Fruit fly (Drosophila melanogaster) whole organism, wandering third instar larva: ENCODE results near the gene CG4133.

Experiments used
- Abd-B ChIP-seq: fragments of >200 bp; optimal IDR thresholded peaks from 2 replicates; lab custom pipeline; 2017; ENCODE audit warnings: missing biosample characterization, missing genetic modification characterization
- CG32264 ChIP-seq: fragments of 200-800 bp; sonication (Bioruptor generic); optimal IDR thresholded peaks from 2 replicates; lab custom pipeline; 2016; ENCODE audit warnings: missing biosample characterization, missing genetic modification characterization
- CG9705 ChIP-seq: fragments of 200-800 bp; sonication (Bioruptor generic); optimal IDR thresholded peaks from 2 replicates; lab custom pipeline; 2018; ENCODE audit warnings: missing biosample characterization, mild to moderate bottlenecking, missing genetic modification characterization
- CrebA ChIP-seq: fragments of 200-800 bp; sonication (Bioruptor generic); optimal IDR thresholded peaks from 2 replicates; lab custom pipeline; 2016; ENCODE audit warnings: missing biosample characterization, mild to moderate bottlenecking, missing genetic modification characterization, borderline replicate concordance
- Dfd ChIP-seq: fragments of >200 bp; optimal IDR thresholded peaks from 2 replicates; lab custom pipeline; 2017; ENCODE audit warnings: missing biosample characterization, missing genetic modification characterization
- Dif ChIP-seq: fragments of 200-275, 200-300 bp; sonication (Bioruptor generic); optimal IDR thresholded peaks from 2 replicates; lab custom pipeline; 2018; ENCODE audit warnings: missing biosample characterization, missing genetic modification characterization; ENCODE audit not compliant: partially characterized antibody
- GATAd ChIP-seq: sonication (Bioruptor generic); optimal IDR thresholded peaks from 2 replicates; lab custom pipeline; 2016; ENCODE audit warnings: missing biosample characterization, missing genetic modification characterization
- HLH106 ChIP-seq: fragments of 200-800 bp; optimal IDR thresholded peaks from 3 replicates; lab custom pipeline; 2019; ENCODE audit warnings: missing biosample characterization, mild to moderate bottlenecking, missing genetic modification characterization, moderate library complexity
- Hnf4 ChIP-seq: fragments of 200-800 bp; sonication (Bioruptor generic); optimal IDR thresholded peaks from 2 replicates; lab custom pipeline; 2016; ENCODE audit warnings: missing biosample characterization, mild to moderate bottlenecking, missing genetic modification characterization
- Hr78 ChIP-seq: fragments of >200 bp; optimal IDR thresholded peaks from 2 replicates; lab custom pipeline; 2017; ENCODE audit warnings: missing biosample characterization, missing genetic modification characterization
- Hr83 ChIP-seq: fragments of 200-300 bp; sonication (Bioruptor generic); optimal IDR thresholded peaks from 2 replicates; lab custom pipeline; 2016; ENCODE audit warnings: missing biosample characterization, mild to moderate bottlenecking, missing genetic modification characterization, moderate library complexity; ENCODE audit not compliant: poor library complexity, severe bottlenecking
- Jra ChIP-seq: sonication (Bioruptor generic); optimal IDR thresholded peaks from 2 replicates; lab custom pipeline; 2016; ENCODE audit warnings: missing biosample characterization, missing genetic modification characterization
- Mio ChIP-seq: sonication (Bioruptor generic); optimal IDR thresholded peaks from 2 replicates; lab custom pipeline; 2016; ENCODE audit warnings: missing biosample characterization, missing genetic modification characterization
- Myc ChIP-seq: fragments of >200 bp; optimal IDR thresholded peaks from 2 replicates; lab custom pipeline; 2017
- N ChIP-seq: fragments of >200 bp; optimal IDR thresholded peaks from 2 replicates; lab custom pipeline; 2018; ENCODE audit warnings: missing biosample characterization, missing external identifiers, missing genetic modification characterization
- OdsH ChIP-seq: fragments of 200-800 bp; sonication (Bioruptor generic); optimal IDR thresholded peaks from 2 replicates; lab custom pipeline; 2016; ENCODE audit warnings: missing biosample characterization, mild to moderate bottlenecking, missing genetic modification characterization
- Rel ChIP-seq, 2 experiments: fragments of 200-800 bp; sonication (Bioruptor generic) in 1 of 2; optimal IDR thresholded peaks; 2 replicates in 1 of 2; 3 replicates in 1 of 2; lab custom pipeline; 2016 to 2019; ENCODE audit warnings: mild to moderate bottlenecking in 2 of 2, missing biosample characterization in 2 of 2, missing genetic modification characterization in 2 of 2, moderate library complexity in 1 of 2
- Sp1 ChIP-seq: fragments of 200-800 bp; sonication (Bioruptor generic); optimal IDR thresholded peaks from 3 replicates; lab custom pipeline; 2019; ENCODE audit warnings: missing biosample characterization, mild to moderate bottlenecking, missing genetic modification characterization, moderate library complexity
- Vsx2 ChIP-seq: fragments of 200-300, 225-300 bp; sonication (Bioruptor generic); optimal IDR thresholded peaks from 2 replicates; lab custom pipeline; 2018; ENCODE audit warnings: missing biosample characterization, missing genetic modification characterization; ENCODE audit not compliant: partially characterized antibody
- br ChIP-seq: fragments of 200-800 bp; sonication (Bioruptor generic); optimal IDR thresholded peaks from 2 replicates; lab custom pipeline; 2016; ENCODE audit warnings: missing biosample characterization, missing genetic modification characterization
- brk ChIP-seq: fragments of 200-800 bp; sonication (Bioruptor generic); optimal IDR thresholded peaks from 2 replicates; lab custom pipeline; 2016; ENCODE audit warnings: missing biosample characterization, mild to moderate bottlenecking, missing genetic modification characterization
- dl ChIP-seq, 2 experiments: fragments of 175-275, 200-275 bp in 1 of 2; fragments of 200-275 bp in 1 of 2; sonication (Bioruptor generic); optimal IDR thresholded peaks; lab custom pipeline; 2018; ENCODE audit warnings: mild to moderate bottlenecking in 2 of 2, missing biosample characterization in 2 of 2, missing genetic modification characterization in 2 of 2, moderate library complexity in 2 of 2; ENCODE audit not compliant: partially characterized antibody in 2 of 2, insufficient read depth in 1 of 2
- dmrt93B ChIP-seq: fragments of 200-800 bp; sonication (Bioruptor generic); optimal IDR thresholded peaks from 2 replicates; lab custom pipeline; 2018; ENCODE audit warnings: missing biosample characterization, mild to moderate bottlenecking, missing genetic modification characterization
- dsf ChIP-seq: sonication (Bioruptor generic); optimal IDR thresholded peaks from 2 replicates; lab custom pipeline; 2016; ENCODE audit warnings: missing biosample characterization, missing genetic modification characterization, borderline replicate concordance
- ey ChIP-seq: fragments of 200-800 bp; sonication (Bioruptor generic); optimal IDR thresholded peaks from 2 replicates; lab custom pipeline; 2016; ENCODE audit warnings: missing biosample characterization, missing genetic modification characterization
- foxo ChIP-seq, 2 experiments: fragments of 200-800 bp; sonication (Bioruptor generic); optimal IDR thresholded peaks; 2 replicates in 1 of 2; 3 replicates in 1 of 2; lab custom pipeline; 2016 to 2017; ENCODE audit warnings: missing biosample characterization in 2 of 2, missing genetic modification characterization in 2 of 2
- fru ChIP-seq: fragments of 200-800 bp; sonication (Bioruptor generic); optimal IDR thresholded peaks from 3 replicates; lab custom pipeline; 2016; ENCODE audit warnings: missing biosample characterization, mild to moderate bottlenecking, missing genetic modification characterization
- h ChIP-seq: fragments of 200-800 bp; sonication (Bioruptor generic); optimal IDR thresholded peaks from 3 replicates; lab custom pipeline; 2016; ENCODE audit warnings: missing biosample characterization, mild to moderate bottlenecking, missing genetic modification characterization
- jim ChIP-seq: fragments of 175-275, 200-325 bp; sonication (Bioruptor generic); optimal IDR thresholded peaks from 2 replicates; lab custom pipeline; 2016; ENCODE audit warnings: missing biosample characterization, mild to moderate bottlenecking, missing genetic modification characterization
- lola ChIP-seq: fragments of >200 bp; optimal IDR thresholded peaks from 2 replicates; lab custom pipeline; 2017; ENCODE audit warnings: missing biosample characterization, missing genetic modification characterization
- pan ChIP-seq: fragments of >200 bp; optimal IDR thresholded peaks from 2 replicates; lab custom pipeline; 2017
- psq ChIP-seq: fragments of 200-800 bp; sonication (Bioruptor generic); optimal IDR thresholded peaks from 3 replicates; lab custom pipeline; 2017; ENCODE audit warnings: missing biosample characterization, mild to moderate bottlenecking, missing genetic modification characterization, moderate library complexity
- rgr ChIP-seq: fragments of 200-800 bp; sonication (Bioruptor generic); optimal IDR thresholded peaks from 3 replicates; lab custom pipeline; 2016; ENCODE audit warnings: missing biosample characterization, mild to moderate bottlenecking, missing genetic modification characterization
- sage ChIP-seq: fragments of 200-800 bp; sonication (Bioruptor generic); optimal IDR thresholded peaks from 2 replicates; lab custom pipeline; 2016; ENCODE audit warnings: missing biosample characterization, mild to moderate bottlenecking, missing genetic modification characterization
- sv ChIP-seq: fragments of 200-800 bp; sonication (Bioruptor generic); optimal IDR thresholded peaks from 3 replicates; lab custom pipeline; 2016; ENCODE audit warnings: missing biosample characterization, missing genetic modification characterization
- tai ChIP-seq: sonication (Bioruptor generic); optimal IDR thresholded peaks from 2 replicates; lab custom pipeline; 2016; ENCODE audit warnings: missing biosample characterization, missing genetic modification characterization
- usp ChIP-seq: fragments of >200 bp; optimal IDR thresholded peaks from 2 replicates; lab custom pipeline; 2017; ENCODE audit warnings: missing biosample characterization, missing genetic modification characterization
- woc ChIP-seq: sonication (Bioruptor generic); optimal IDR thresholded peaks from 2 replicates; lab custom pipeline; 2016; ENCODE audit warnings: missing biosample characterization, mild to moderate bottlenecking, missing genetic modification characterization

The CG4133 gene

dm6 chr2L:419620-420184 lies 35.6 kb upstream of the CG4133 start, which contains the start of the genes CG13690 and RpLP1:
CG13690 (minus strand) TSS chr2L:419652.
RpLP1 (plus strand) TSS chr2L:419952.
- peak; percentile 68 for TF ChIP-seq sv (GFP tag; lab: Kevin White, UChicago)
- no peak for TF ChIP-seq Vsx2
- no peak for TF ChIP-seq CrebA (GFP tag; lab: Kevin White, UChicago)
- TF ChIP-seq HLH106 (tag; lab: Kevin White, UChicago), result peak; percentile 55
- no peak for TF ChIP-seq Hr78
- TF ChIP-seq lola (GFP tag; lab: Kevin White, UChicago), result no peak
- no peak for TF ChIP-seq usp (GFP tag; lab: Kevin White, UChicago)
- peak; percentile 74 for TF ChIP-seq br (GFP tag; lab: Kevin White, UChicago)
- no peak for TF ChIP-seq N (GFP tag; lab: Kevin White, UChicago)
- no peak for TF ChIP-seq dl (GFP tag; optimal IDR thresholded peaks at IDR 0.05; lab: Kevin White, UChicago; ENCODE audit: insufficient read depth in 1 of 2, partially characterized antibody in 2 of 2)
- peak; percentile 79 for TF ChIP-seq Hr83
- no peak for TF ChIP-seq sage (GFP tag; lab: Kevin White, UChicago)
- TF ChIP-seq dsf (GFP tag; lab: Kevin White, UChicago), result peak; percentile 67
- no peak for TF ChIP-seq jim
- no peak for TF ChIP-seq brk (GFP tag; lab: Kevin White, UChicago)
- peak; percentile 86 for TF ChIP-seq rgr (GFP tag; lab: Kevin White, UChicago)
- TF ChIP-seq fru (GFP tag; lab: Kevin White, UChicago), result peak; percentile 65
- TF ChIP-seq Sp1 (GFP tag; lab: Kevin White, UChicago), result peak; percentile 87
- no peak for TF ChIP-seq pan
- TF ChIP-seq Dif, result no peak
- TF ChIP-seq Mio, result no peak
- TF ChIP-seq Myc (lab: Kevin White, UChicago), result peak; percentile 41
- TF ChIP-seq Rel (GFP tag; optimal IDR thresholded peaks at IDR 0.05; lab: Kevin White, UChicago), result no peak
- peak; percentile 47 for TF ChIP-seq Rel (tag; optimal IDR thresholded peaks at IDR 0.05; lab: Kevin White, UChicago)
- TF ChIP-seq ey (GFP tag; lab: Kevin White, UChicago), result peak; percentile 13
- TF ChIP-seq Hnf4, result peak; percentile 59
- TF ChIP-seq dmrt93B (GFP tag; lab: Kevin White, UChicago), result peak; percentile 80
- peak; percentile 59 for TF ChIP-seq CG9705 (GFP tag; lab: Kevin White, UChicago)
- TF ChIP-seq Jra (GFP tag; lab: Kevin White, UChicago), result peak; percentile 54
- no peak for TF ChIP-seq tai (GFP tag; lab: Kevin White, UChicago)
- TF ChIP-seq GATAd (GFP tag; lab: Kevin White, UChicago), result no peak
- peak; percentile 59 for TF ChIP-seq OdsH (GFP tag; lab: Kevin White, UChicago)
- peak; percentile 18 to 46 for TF ChIP-seq foxo (GFP tag; optimal IDR thresholded peaks at IDR 0.05; lab: Kevin White, UChicago)
- TF ChIP-seq woc (GFP tag; lab: Kevin White, UChicago), result peak; percentile 53
- no peak for TF ChIP-seq Abd-B (GFP tag; lab: Kevin White, UChicago)
- no peak for TF ChIP-seq Dfd
- TF ChIP-seq psq, result peak; percentile 51
- peak; percentile 55 for TF ChIP-seq CG32264 (GFP tag; lab: Kevin White, UChicago)
- TF ChIP-seq h, result peak; percentile 78

DNA sequence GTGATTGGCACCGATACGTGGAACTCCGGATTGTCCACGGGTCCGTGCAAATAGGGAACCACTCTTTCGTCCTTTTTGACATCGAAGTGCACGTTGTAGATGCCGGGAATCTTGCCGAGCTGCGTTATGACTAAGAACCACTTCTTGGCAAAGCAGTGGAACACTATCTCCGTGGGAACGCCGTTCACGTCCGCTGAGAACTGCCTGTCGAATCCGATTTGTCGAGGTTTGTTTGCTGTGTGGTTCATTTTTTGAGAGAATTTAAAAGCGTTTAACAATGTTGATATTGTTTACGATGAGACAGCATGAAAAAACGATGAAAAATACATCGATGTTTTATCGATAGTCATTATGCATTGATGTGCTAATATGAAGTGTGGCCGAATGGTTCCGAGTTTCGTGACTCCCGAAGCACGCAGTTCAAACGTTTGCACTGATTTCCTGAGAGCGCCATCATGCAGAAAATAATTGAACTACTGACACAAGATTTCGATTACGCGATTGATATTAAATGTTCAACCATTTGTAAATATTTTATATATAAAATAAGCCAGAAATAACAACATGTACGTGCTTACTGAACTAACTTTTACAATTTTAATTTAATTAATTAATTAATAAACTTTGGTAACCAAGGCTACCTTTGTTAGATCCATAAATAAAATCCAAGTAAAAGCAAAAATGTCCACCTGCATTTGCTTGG lies 34.1 kb upstream of the CG4133 start, which contains the start of the genes CG11885 and CG13692:
Gene CG11885 (minus strand): TSS at position 332 of the 703 bp plus-strand sequence.
Gene CG13692 (plus strand): TSS at position 653 of the 703 bp plus-strand sequence.
- TF ChIP-seq br (GFP tag; lab: Kevin White, UChicago) (no peak), dsf (GFP tag; lab: Kevin White, UChicago) (peak; percentile 11), Abd-B (GFP tag; lab: Kevin White, UChicago) (no peak), h (peak; percentile 60), CG32264 (GFP tag; lab: Kevin White, UChicago) (peak; percentile 29), Hr83 (peak; percentile 58), Dfd (no peak), OdsH (GFP tag; lab: Kevin White, UChicago) (no peak), woc (GFP tag; lab: Kevin White, UChicago) (no peak), Hnf4 (peak; percentile 44), rgr (GFP tag; lab: Kevin White, UChicago) (peak; percentile 64), jim (no peak), psq (no peak), fru (GFP tag; lab: Kevin White, UChicago) (no peak), foxo (GFP tag; optimal IDR thresholded peaks at IDR 0.05; lab: Kevin White, UChicago) (peak in 1 of 2 experiments; percentile 33), Mio (no peak), Sp1 (GFP tag; lab: Kevin White, UChicago) (peak; percentile 32), ey (GFP tag; lab: Kevin White, UChicago) (no peak), CG9705 (GFP tag; lab: Kevin White, UChicago) (peak; percentile 34), Vsx2 (no peak), sv (GFP tag; lab: Kevin White, UChicago) (no peak), Myc (lab: Kevin White, UChicago) (peak; percentile 58), sage (GFP tag; lab: Kevin White, UChicago) (peak; percentile 61), lola (GFP tag; lab: Kevin White, UChicago) (no peak), Hr78 (no peak), HLH106 (tag; lab: Kevin White, UChicago) (peak; percentile 37), Dif (no peak), pan (no peak), dmrt93B (GFP tag; lab: Kevin White, UChicago) (no peak), usp (GFP tag; lab: Kevin White, UChicago) (no peak), brk (GFP tag; lab: Kevin White, UChicago) (no peak), tai (GFP tag; lab: Kevin White, UChicago) (no peak), N (GFP tag; lab: Kevin White, UChicago) (no peak), Jra (GFP tag; lab: Kevin White, UChicago) (no peak), dl (GFP tag; optimal IDR thresholded peaks at IDR 0.05; lab: Kevin White, UChicago; ENCODE audit: insufficient read depth in 1 of 2, partially characterized antibody in 2 of 2) (no peak), CrebA (GFP tag; lab: Kevin White, UChicago) (no peak), Rel (GFP tag; optimal IDR thresholded peaks at IDR 0.05; lab: Kevin White, UChicago) (no peak), Rel (tag; optimal IDR thresholded peaks at IDR 0.05; lab: Kevin White, UChicago) (peak; percentile 74), GATAd (GFP tag; lab: Kevin White, UChicago) (no peak)
- TF ChIP-seq, all 38 proteins: peak for 13
